Fruit fly (Drosophila melanogaster): ENCODE results near the gene fal.

dm6 chr3L:19338234-19338633, 43.9 kb downstream of the fal start:
- TF ChIP-seq CG7368 (GFP tag; optimal IDR thresholded peaks at IDR 0.05) (no peak), OdsH (GFP tag; optimal IDR thresholded peaks at IDR 0.05) (peak; percentile 28), CG4318 (GFP tag; optimal IDR thresholded peaks at IDR 0.05) (no peak), CG16779 (tag; optimal IDR thresholded peaks at IDR 0.05) (no peak), CG1621 (tag; optimal IDR thresholded peaks at IDR 0.05) (no peak), CG8119 (GFP tag; IDR thresholded peaks at IDR 0.05) (0 out of 3 replicates have a peak, but pooled peaks have one; percentile 38), vri (GFP tag; optimal IDR thresholded peaks at IDR 0.05) (no peak), achi (GFP tag; optimal IDR thresholded peaks at IDR 0.05) (peak; percentile 20), CG32006 (GFP tag; optimal IDR thresholded peaks at IDR 0.05) (peak; percentile 19)
